Fruit fly (Drosophila melanogaster): Measurements from ENCODE around the gene CG1785.

DNA sequence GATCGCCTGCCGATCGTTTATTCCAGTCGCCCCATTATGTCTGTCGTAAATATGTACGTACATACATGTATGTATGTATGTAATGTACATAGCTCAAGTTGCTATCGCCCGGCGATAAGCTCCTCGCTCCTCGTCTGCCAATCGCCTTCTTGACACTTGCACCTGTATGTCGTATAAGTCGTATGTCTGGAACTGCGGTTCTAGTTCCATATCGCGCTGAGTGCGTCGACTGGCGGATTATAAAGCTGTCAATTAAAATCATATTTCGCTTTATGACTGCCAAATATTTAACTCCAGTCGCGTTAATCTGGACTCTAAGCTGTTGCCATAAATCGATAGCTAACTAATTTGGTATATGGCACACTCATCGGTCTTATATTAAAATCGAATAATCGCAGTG is 29.3 kb upstream of the CG1785 start:
- TF ChIP-seq CTCF (optimal IDR thresholded peaks at IDR 0.05) (no peak), CG8478 (optimal IDR thresholded peaks at IDR 0.05) (no peak)

All from S2 (cell line).